Worm (Caenorhabditis elegans): Measurements from ENCODE around the gene ints-5.

The ints-5 gene

ce11 chrV:18536015-18536414 lies 2.3 kb downstream of the ints-5 start:
- TF ChIP-seq T22C8.4 (GFP tag; IDR thresholded peaks at IDR 0.05), result no peak
- TF ChIP-seq ztf-29 (GFP tag; IDR thresholded peaks at IDR 0.05), result no peak
- no peak for TF ChIP-seq ref-1 (GFP tag; conservative IDR thresholded peaks at IDR 0.05)
- TF ChIP-seq med-1 (GFP tag; optimal IDR thresholded peaks at IDR 0.05; ENCODE audit: insufficient read depth), result no peak
- no peak for TF ChIP-seq flt-1 (GFP tag; IDR thresholded peaks at IDR 0.05)
- no peak for TF ChIP-seq ztf-23 (GFP tag; IDR thresholded peaks at IDR 0.05)
- TF ChIP-seq cog-1 (tag; optimal IDR thresholded peaks at IDR 0.05), result no peak
- TF ChIP-seq tab-1 (GFP tag; IDR thresholded peaks at IDR 0.05), result no peak
- no peak for TF ChIP-seq klf-2 (GFP tag; conservative IDR thresholded peaks at IDR 0.05)

ce11 chrV:18546715-18547114 lies 13.0 kb downstream of the ints-5 start:
- peak; percentile 95 for TF ChIP-seq T22C8.4 (GFP tag; IDR thresholded peaks at IDR 0.05)

- TF ChIP-seq T22C8.4 (GFP tag; IDR thresholded peaks at IDR 0.05) (no peak), ref-1 (GFP tag; conservative IDR thresholded peaks at IDR 0.05) (no peak), tab-1 (GFP tag; IDR thresholded peaks at IDR 0.05) (no peak), cog-1 (tag; optimal IDR thresholded peaks at IDR 0.05) (no peak), flt-1 (GFP tag; IDR thresholded peaks at IDR 0.05) (no peak), ztf-23 (GFP tag; IDR thresholded peaks at IDR 0.05) (no peak), ztf-29 (GFP tag; IDR thresholded peaks at IDR 0.05) (no peak), med-1 (GFP tag; optimal IDR thresholded peaks at IDR 0.05; ENCODE audit: insufficient read depth) (no peak), klf-2 (GFP tag; conservative IDR thresholded peaks at IDR 0.05) (no peak)
Observed at ce11 chrV:18553750-18554149, 20.0 kb downstream of the ints-5 start, which contains the start of gene Y51A2D.8. Gene Y51A2D.8 (minus strand): TSS chrV:18553850.

ce11 chrV:18556488-18556887 lies 22.7 kb downstream of the ints-5 start, which contains the start of the genes ttr-24 and ttr-25:
Gene ttr-24 (minus strand): TSS chrV:18556643.
Gene ttr-25 (plus strand): TSS chrV:18556714.
- TF ChIP-seq ref-1 (GFP tag; conservative IDR thresholded peaks at IDR 0.05), result no peak
- TF ChIP-seq ztf-29 (GFP tag; IDR thresholded peaks at IDR 0.05), result no peak
- TF ChIP-seq klf-2 (GFP tag; conservative IDR thresholded peaks at IDR 0.05), result no peak
- no peak for TF ChIP-seq med-1 (GFP tag; optimal IDR thresholded peaks at IDR 0.05; ENCODE audit: insufficient read depth)
- no peak for TF ChIP-seq ztf-23 (GFP tag; IDR thresholded peaks at IDR 0.05)
- TF ChIP-seq cog-1 (tag; optimal IDR thresholded peaks at IDR 0.05), result no peak
- TF ChIP-seq flt-1 (GFP tag; IDR thresholded peaks at IDR 0.05), result no peak
- TF ChIP-seq tab-1 (GFP tag; IDR thresholded peaks at IDR 0.05), result no peak
- no peak for TF ChIP-seq T22C8.4 (GFP tag; IDR thresholded peaks at IDR 0.05)

ce11 chrV:18560188-18560587 lies 26.4 kb downstream of the ints-5 start, which contains the start of gene ttr-26:
Gene ttr-26 (minus strand): TSS chrV:18560288.
- TF ChIP-seq med-1 (GFP tag; optimal IDR thresholded peaks at IDR 0.05; ENCODE audit: insufficient read depth) (no peak), klf-2 (GFP tag; conservative IDR thresholded peaks at IDR 0.05) (no peak), ref-1 (GFP tag; conservative IDR thresholded peaks at IDR 0.05) (no peak), ztf-29 (GFP tag; IDR thresholded peaks at IDR 0.05) (no peak), ztf-23 (GFP tag; IDR thresholded peaks at IDR 0.05) (no peak), flt-1 (GFP tag; IDR thresholded peaks at IDR 0.05) (no peak), tab-1 (GFP tag; IDR thresholded peaks at IDR 0.05) (no peak), cog-1 (tag; optimal IDR thresholded peaks at IDR 0.05) (no peak), T22C8.4 (GFP tag; IDR thresholded peaks at IDR 0.05) (no peak)

ce11 chrV:18560944-18561343 lies 27.2 kb downstream of the ints-5 start:
- TF ChIP-seq flt-1 (GFP tag; IDR thresholded peaks at IDR 0.05), result no peak

- no peak for TF ChIP-seq ztf-29 (GFP tag; IDR thresholded peaks at IDR 0.05)
- TF ChIP-seq T22C8.4 (GFP tag; IDR thresholded peaks at IDR 0.05), result no peak
- no peak for TF ChIP-seq cog-1 (tag; optimal IDR thresholded peaks at IDR 0.05)
- no peak for TF ChIP-seq ztf-23 (GFP tag; IDR thresholded peaks at IDR 0.05)
- TF ChIP-seq med-1 (GFP tag; optimal IDR thresholded peaks at IDR 0.05; ENCODE audit: insufficient read depth), result no peak
- no peak for TF ChIP-seq tab-1 (GFP tag; IDR thresholded peaks at IDR 0.05)
- TF ChIP-seq flt-1 (GFP tag; IDR thresholded peaks at IDR 0.05), result no peak
- no peak for TF ChIP-seq klf-2 (GFP tag; conservative IDR thresholded peaks at IDR 0.05)
- no peak for TF ChIP-seq ref-1 (GFP tag; conservative IDR thresholded peaks at IDR 0.05)
Observed at ce11 chrV:18564786-18565185, 31.0 kb downstream of the ints-5 start, which contains the start of gene srg-34. Gene srg-34 (minus strand): TSS chrV:18564886.

ce11 chrV:18565621-18566020 lies 31.9 kb downstream of the ints-5 start:
- TF ChIP-seq ztf-23 (GFP tag; IDR thresholded peaks at IDR 0.05), result no peak
- TF ChIP-seq ztf-29 (GFP tag; IDR thresholded peaks at IDR 0.05), result peak; percentile 6; the same call in 1 of the 2 replicates
- TF ChIP-seq med-1 (GFP tag; optimal IDR thresholded peaks at IDR 0.05; ENCODE audit: insufficient read depth), result no peak
- no peak for TF ChIP-seq cog-1 (tag; optimal IDR thresholded peaks at IDR 0.05)
- TF ChIP-seq ref-1 (GFP tag; conservative IDR thresholded peaks at IDR 0.05), result no peak
- no peak for TF ChIP-seq klf-2 (GFP tag; conservative IDR thresholded peaks at IDR 0.05)
- no peak for TF ChIP-seq T22C8.4 (GFP tag; IDR thresholded peaks at IDR 0.05)

ce11 chrV:18566352-18566751 lies 32.6 kb downstream of the ints-5 start:
- peak; percentile 69; the same call in 1 of the 2 replicates for TF ChIP-seq ztf-29 (GFP tag; IDR thresholded peaks at IDR 0.05)

ce11 chrV:18569445-18569844 lies 35.7 kb downstream of the ints-5 start:
- TF ChIP-seq cog-1 (tag; optimal IDR thresholded peaks at IDR 0.05), result no peak
- TF ChIP-seq med-1 (GFP tag; optimal IDR thresholded peaks at IDR 0.05; ENCODE audit: insufficient read depth), result no peak
- no peak for TF ChIP-seq ztf-29 (GFP tag; IDR thresholded peaks at IDR 0.05)
- no peak for TF ChIP-seq ztf-23 (GFP tag; IDR thresholded peaks at IDR 0.05)
- TF ChIP-seq T22C8.4 (GFP tag; IDR thresholded peaks at IDR 0.05), result no peak
- TF ChIP-seq ref-1 (GFP tag; conservative IDR thresholded peaks at IDR 0.05), result no peak
- TF ChIP-seq tab-1 (GFP tag; IDR thresholded peaks at IDR 0.05), result no peak
- TF ChIP-seq flt-1 (GFP tag; IDR thresholded peaks at IDR 0.05), result no peak
- TF ChIP-seq klf-2 (GFP tag; conservative IDR thresholded peaks at IDR 0.05), result no peak

- TF ChIP-seq T22C8.4 (GFP tag; IDR thresholded peaks at IDR 0.05), result no peak
- no peak for TF ChIP-seq ref-1 (GFP tag; conservative IDR thresholded peaks at IDR 0.05)
- no peak for TF ChIP-seq flt-1 (GFP tag; IDR thresholded peaks at IDR 0.05)
- TF ChIP-seq klf-2 (GFP tag; conservative IDR thresholded peaks at IDR 0.05), result no peak
- no peak for TF ChIP-seq tab-1 (GFP tag; IDR thresholded peaks at IDR 0.05)
- no peak for TF ChIP-seq ztf-23 (GFP tag; IDR thresholded peaks at IDR 0.05)
- TF ChIP-seq med-1 (GFP tag; optimal IDR thresholded peaks at IDR 0.05; ENCODE audit: insufficient read depth), result no peak
- no peak for TF ChIP-seq ztf-29 (GFP tag; IDR thresholded peaks at IDR 0.05)
- TF ChIP-seq cog-1 (tag; optimal IDR thresholded peaks at IDR 0.05), result no peak
Observed at ce11 chrV:18571533-18571932, 37.8 kb downstream of the ints-5 start, which contains the start of gene Y51A2D.21. Gene Y51A2D.21 (plus strand): TSS chrV:18571833.

Measured in whole organism, midembryonic.